Fruit fly (Drosophila melanogaster) whole organism, prepupa: ENCODE data around the gene CG2898.

Experiments
- CG10631 ChIP-seq: fragments of 200-800 bp; sonication (Bioruptor generic); optimal IDR thresholded peaks from 2 replicates; lab custom pipeline; 2016; ENCODE audit warnings: missing biosample characterization, missing genetic modification characterization
- CG10669 ChIP-seq: fragments of 200-800 bp; sonication (Bioruptor generic); optimal IDR thresholded peaks from 3 replicates; lab custom pipeline; 2018; ENCODE audit warnings: missing biosample characterization, mild to moderate bottlenecking, missing genetic modification characterization, moderate library complexity
- CG11294 ChIP-seq: fragments of 200-800 bp; sonication (Bioruptor generic); IDR thresholded peaks from 2 replicates; pipeline ENCODE4 v1.3.6; 2022; ENCODE audit warnings: missing biosample characterization, missing genetic modification characterization
- CG11902 ChIP-seq: fragments of 200-800 bp; sonication (Bioruptor generic); optimal IDR thresholded peaks from 3 replicates; lab custom pipeline; 2016; ENCODE audit warnings: missing biosample characterization, missing genetic modification characterization
- CG15336 ChIP-seq: fragments of 200-800 bp; sonication (Bioruptor generic); IDR thresholded peaks from 2 replicates; pipeline ENCODE4 v1.3.6; 2022; ENCODE audit warnings: missing biosample characterization, missing genetic modification characterization
- CG16779 ChIP-seq: fragments of 200-800 bp; sonication (Bioruptor generic); optimal IDR thresholded peaks from 3 replicates; lab custom pipeline; 2017; ENCODE audit warnings: missing biosample characterization, mild to moderate bottlenecking, missing genetic modification characterization
- CG32006 ChIP-seq: fragments of 200-800 bp; sonication (Bioruptor generic); optimal IDR thresholded peaks from 3 replicates; lab custom pipeline; 2017; ENCODE audit warnings: missing biosample characterization, mild to moderate bottlenecking, missing genetic modification characterization
- CG34406 ChIP-seq: fragments of 200-800 bp; sonication (Bioruptor generic); optimal IDR thresholded peaks from 3 replicates; lab custom pipeline; 2016; ENCODE audit warnings: missing biosample characterization, missing genetic modification characterization
- CG6163 ChIP-seq: fragments of 200-800 bp; sonication (Bioruptor generic); IDR thresholded peaks from 3 replicates; pipeline ENCODE4 v1.3.6; 2022; ENCODE audit warnings: missing biosample characterization, missing genetic modification characterization
- CG6276 ChIP-seq: fragments of 200-800 bp; sonication (Bioruptor generic); optimal IDR thresholded peaks from 2 replicates; lab custom pipeline; 2017; ENCODE audit warnings: missing biosample characterization, mild to moderate bottlenecking, missing genetic modification characterization
- CG6808 ChIP-seq: fragments of 200-800 bp; sonication (Bioruptor generic); optimal IDR thresholded peaks from 3 replicates; lab custom pipeline; 2017; ENCODE audit warnings: missing biosample characterization, missing genetic modification characterization, mild to moderate bottlenecking, moderate library complexity, missing genetic modification reagents
- CG6854 ChIP-seq: fragments of 200-800 bp; sonication (Bioruptor generic); optimal IDR thresholded peaks from 2 replicates; lab custom pipeline; 2017; ENCODE audit warnings: missing biosample characterization, mild to moderate bottlenecking, missing genetic modification characterization
- CG8632 ChIP-seq: fragments of 200-800 bp; sonication (Bioruptor generic); optimal IDR thresholded peaks from 3 replicates; lab custom pipeline; 2016; ENCODE audit warnings: missing biosample characterization, missing genetic modification characterization
- Eip75B ChIP-seq: fragments of 200-800 bp; sonication (Bioruptor generic); optimal IDR thresholded peaks from 3 replicates; lab custom pipeline; 2016; ENCODE audit warnings: missing biosample characterization, missing genetic modification characterization
- Eip93F ChIP-seq: fragments of 200-800 bp; sonication (Bioruptor generic); optimal IDR thresholded peaks from 2 replicates; lab custom pipeline; 2016; ENCODE audit warnings: missing biosample characterization, mild to moderate bottlenecking, missing genetic modification characterization
- Gug ChIP-seq: fragments of 200-800 bp; sonication (Bioruptor generic); IDR thresholded peaks from 2 replicates; pipeline ENCODE4 v1.3.6; 2022; ENCODE audit warnings: missing biosample characterization, missing genetic modification characterization
- Hr4 ChIP-seq: fragments of 200-800 bp; sonication (Bioruptor generic); optimal IDR thresholded peaks from 3 replicates; lab custom pipeline; 2016; ENCODE audit warnings: missing biosample characterization, missing genetic modification characterization
- Met ChIP-seq: fragments of 200-800 bp; sonication (Bioruptor generic); optimal IDR thresholded peaks from 3 replicates; lab custom pipeline; 2016; ENCODE audit warnings: missing biosample characterization, missing genetic modification characterization
- OdsH ChIP-seq: fragments of 200-800 bp; sonication (Bioruptor generic); optimal IDR thresholded peaks from 3 replicates; lab custom pipeline; 2016; ENCODE audit warnings: missing biosample characterization, missing genetic modification characterization
- Sox102F ChIP-seq: fragments of 200-800 bp; sonication (Bioruptor generic); optimal IDR thresholded peaks from 2 replicates; lab custom pipeline; 2016; ENCODE audit warnings: missing biosample characterization, mild to moderate bottlenecking, missing genetic modification characterization
- Sox14 ChIP-seq: fragments of 200-800 bp; sonication (Bioruptor generic); optimal IDR thresholded peaks from 3 replicates; lab custom pipeline; 2016; ENCODE audit warnings: missing biosample characterization, missing genetic modification characterization
- cyc ChIP-seq: fragments of 200-800 bp; sonication (Bioruptor generic); optimal IDR thresholded peaks from 3 replicates; lab custom pipeline; 2016; ENCODE audit warnings: missing biosample characterization, missing genetic modification characterization
- dsx ChIP-seq: fragments of 200-800 bp; optimal IDR thresholded peaks from 3 replicates; lab custom pipeline; 2019; ENCODE audit warnings: missing biosample characterization, mild to moderate bottlenecking, missing genetic modification characterization, moderate library complexity; ENCODE audit not compliant: poor library complexity, severe bottlenecking
- lz ChIP-seq: fragments of 200-800 bp; sonication (Bioruptor generic); optimal IDR thresholded peaks from 3 replicates; lab custom pipeline; 2016; ENCODE audit warnings: missing biosample characterization, missing genetic modification characterization
- spab ChIP-seq: fragments of 200-800 bp; sonication (Bioruptor generic); optimal IDR thresholded peaks from 2 replicates; lab custom pipeline; 2017; ENCODE audit warnings: missing biosample characterization, mild to moderate bottlenecking, missing genetic modification characterization, missing genetic modification reagents
- ss ChIP-seq, 2 experiments: fragments of 200-800 bp; sonication (Bioruptor generic); optimal IDR thresholded peaks; 2 replicates in 1 of 2; 3 replicates in 1 of 2; lab custom pipeline; 2017 to 2018; ENCODE audit warnings: mild to moderate bottlenecking in 2 of 2, missing biosample characterization in 2 of 2, missing genetic modification characterization in 2 of 2, moderate library complexity in 1 of 2
- svp ChIP-seq: fragments of 200-800 bp; sonication (Bioruptor generic); peaks from one replicate; lab custom pipeline; 2016; ENCODE audit warnings: missing biosample characterization, missing genetic modification characterization
- topi ChIP-seq: fragments of 200-800 bp; sonication (Bioruptor generic); optimal IDR thresholded peaks from 3 replicates; lab custom pipeline; 2016; ENCODE audit warnings: missing biosample characterization, missing genetic modification characterization
- vri ChIP-seq: fragments of 200-800 bp; sonication (Bioruptor generic); optimal IDR thresholded peaks from 3 replicates; lab custom pipeline; 2016; ENCODE audit warnings: missing biosample characterization, mild to moderate bottlenecking, missing genetic modification characterization

The CG2898 gene

dm6 chrX:10397514-10398133 is 22.4 kb downstream of the CG2898 start (continued):
- TF ChIP-seq topi (GFP tag; lab: Kevin White, UChicago) (peak; percentile 35), Sox14 (no peak), CG10669 (GFP tag; lab: Kevin White, UChicago) (no peak), CG11902 (no peak), CG6276 (GFP tag; lab: Kevin White, UChicago) (no peak), CG6808 (no peak), CG15336 (GFP tag; lab: Robert Waterston, UW) (0 out of 2 replicates have a peak, but pooled peaks have one; percentile 18), lz (GFP tag; lab: Kevin White, UChicago) (peak; percentile 32), CG10631 (GFP tag; lab: Kevin White, UChicago) (no peak), CG6854 (GFP tag; lab: Kevin White, UChicago) (no peak), OdsH (GFP tag; lab: Kevin White, UChicago) (no peak), vri (GFP tag; lab: Kevin White, UChicago) (no peak), Gug (GFP tag; lab: Robert Waterston, UW) (0 out of 2 replicates have a peak, but pooled peaks have one; percentile 17), CG6163 (0 out of 3 replicates have a peak, but pooled peaks have one; percentile 28), Eip75B (GFP tag; lab: Kevin White, UChicago) (no peak), CG11294 (GFP tag; lab: Robert Waterston, UW) (no peak), svp (GFP tag; lab: Kevin White, UChicago) (peak; percentile 84), Sox102F (GFP tag; lab: Kevin White, UChicago) (peak; percentile 15), CG32006 (GFP tag; lab: Kevin White, UChicago) (peak; percentile 13), CG34406 (GFP tag; lab: Kevin White, UChicago) (peak; percentile 15), CG16779 (no peak), ss (GFP tag; optimal IDR thresholded peaks at IDR 0.05; lab: Kevin White, UChicago) (no peak), Eip93F (GFP tag; lab: Kevin White, UChicago) (no peak), cyc (GFP tag; lab: Kevin White, UChicago) (peak; percentile 27), Met (GFP tag; lab: Kevin White, UChicago) (peak; percentile 27), dsx (GFP tag; lab: Kevin White, UChicago) (no peak), CG8632 (GFP tag; lab: Kevin White, UChicago) (no peak)

- TF ChIP-seq CG6276 (GFP tag; lab: Kevin White, UChicago), result no peak
- no peak for TF ChIP-seq CG10669 (GFP tag; lab: Kevin White, UChicago)
Measured at dm6 chrX:10398959-10399358, 23.8 kb downstream of the CG2898 start.

- TF ChIP-seq CG6808 (no peak), Hr4 (no peak), CG10631 (GFP tag; lab: Kevin White, UChicago) (no peak), CG6163 (no peak), Sox14 (no peak), CG11902 (no peak), spab (GFP tag; lab: Kevin White, UChicago) (no peak)
Measured at dm6 chrX:10417129-10417528, 42.0 kb downstream of the CG2898 start, which contains the start of gene RabX2. TSS of gene RabX2 (plus strand) at chrX:10417429.
